Worm (Caenorhabditis elegans): ENCODE data around the gene Y62H9A.11.

The Y62H9A.11 gene

DNA sequence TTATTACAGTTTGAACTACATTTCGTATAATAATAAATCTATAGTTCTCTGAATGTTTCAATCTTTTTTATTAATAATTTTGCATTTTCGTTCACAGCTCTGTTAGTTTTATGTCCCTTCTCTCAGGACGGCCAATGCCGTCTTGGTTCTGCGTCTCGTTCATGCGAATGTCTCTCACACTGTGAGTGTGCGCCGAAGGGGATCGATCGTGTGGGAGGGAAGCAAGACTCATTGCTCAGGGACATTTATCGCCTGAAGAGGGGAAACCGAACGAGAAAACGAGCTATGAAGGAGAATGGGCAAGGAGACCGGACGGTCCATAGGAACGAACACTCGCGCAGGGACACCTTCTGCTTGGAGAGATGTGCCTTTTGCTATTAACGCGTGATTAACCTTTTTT, 8.1 kb downstream of the Y62H9A.11 start:
- TF ChIP-seq mep-1 (tag; optimal IDR thresholded peaks at IDR 0.05) = peak; percentile 15
- no peak for TF ChIP-seq ztf-11 (tag; optimal IDR thresholded peaks at IDR 0.05)
- TF ChIP-seq ceh-43 (GFP tag; optimal IDR thresholded peaks at IDR 0.05) = no peak
- no peak for TF ChIP-seq nhr-28 (tag; optimal IDR thresholded peaks at IDR 0.05)
- peak; percentile 27 for TF ChIP-seq ces-1 (GFP tag; optimal IDR thresholded peaks at IDR 0.05)
- no peak for TF ChIP-seq mab-5 (tag; optimal IDR thresholded peaks at IDR 0.05)

DNA sequence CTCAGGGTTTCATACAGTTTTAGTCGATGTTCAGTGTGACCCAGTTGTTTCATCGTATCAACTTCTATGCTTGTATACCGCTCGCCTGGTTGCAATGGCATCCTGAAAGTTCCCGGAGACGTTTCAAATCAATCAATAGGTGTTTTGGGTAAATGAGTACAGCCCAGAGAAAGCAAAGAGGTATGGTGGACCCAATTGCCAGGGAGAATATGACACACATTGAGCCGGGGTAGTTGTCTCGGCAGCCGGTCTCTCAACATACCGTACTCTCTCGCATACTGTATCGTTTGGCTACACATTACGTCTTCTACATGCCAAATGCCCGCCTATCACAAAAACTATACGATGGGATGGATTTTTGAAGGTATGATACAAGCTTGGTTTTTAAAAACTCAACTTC, 9.1 kb downstream of the Y62H9A.11 start, which contains the start of gene Y62H9A.9:
Gene Y62H9A.9, minus strand, starts transcription at position 101 of the 400 bp plus-strand sequence.
- TF ChIP-seq mls-2 (tag; optimal IDR thresholded peaks at IDR 0.05) (no peak), ham-2 (GFP tag; optimal IDR thresholded peaks at IDR 0.05) (no peak), flh-1 (GFP tag; optimal IDR thresholded peaks at IDR 0.05) (no peak), elt-1 (tag; optimal IDR thresholded peaks at IDR 0.05; ENCODE audit: borderline replicate concordance, insufficient read depth) (no peak), ceh-83 (GFP tag; optimal IDR thresholded peaks at IDR 0.05) (no peak), mep-1 (tag; optimal IDR thresholded peaks at IDR 0.05) (no peak), lin-32 (GFP tag; optimal IDR thresholded peaks at IDR 0.05) (no peak), sptf-1 (tag; optimal IDR thresholded peaks at IDR 0.05) (no peak), nhr-237 (tag; optimal IDR thresholded peaks at IDR 0.05) (no peak), mab-5 (tag; optimal IDR thresholded peaks at IDR 0.05) (no peak), ztf-11 (tag; optimal IDR thresholded peaks at IDR 0.05) (no peak), drap-1 (GFP tag; optimal IDR thresholded peaks at IDR 0.05) (no peak)

DNA sequence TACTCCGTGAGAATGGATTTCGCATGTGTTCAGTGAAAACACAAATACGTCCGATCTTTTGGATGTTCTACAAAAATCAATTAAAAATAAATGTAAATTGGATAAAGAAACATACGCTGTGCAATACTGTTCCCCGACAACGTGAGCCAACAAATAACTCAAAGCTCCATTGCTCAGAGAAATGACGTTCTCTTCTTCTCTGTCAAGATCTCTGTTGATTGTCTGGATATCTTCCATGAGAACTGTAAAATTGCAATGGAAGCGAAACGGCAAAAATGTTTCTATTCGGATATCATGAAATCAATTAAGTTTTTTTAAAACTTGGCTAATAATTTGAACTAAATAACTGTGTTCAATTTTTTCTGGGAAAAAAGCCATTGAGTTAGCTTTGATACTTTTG, 10.5 kb downstream of the Y62H9A.11 start:
- no peak for TF ChIP-seq hlh-1 (tag; optimal IDR thresholded peaks at IDR 0.05)
- no peak for TF ChIP-seq lin-13 (tag; optimal IDR thresholded peaks at IDR 0.05)
- TF ChIP-seq drap-1 (GFP tag; optimal IDR thresholded peaks at IDR 0.05) = no peak
- no peak for TF ChIP-seq mep-1 (tag; optimal IDR thresholded peaks at IDR 0.05)
- TF ChIP-seq sem-2 (GFP tag; optimal IDR thresholded peaks at IDR 0.05) = no peak
- no peak for TF ChIP-seq tbx-8 (GFP tag; optimal IDR thresholded peaks at IDR 0.05)
- TF ChIP-seq nhr-237 (tag; optimal IDR thresholded peaks at IDR 0.05) = no peak
- no peak for TF ChIP-seq ces-1 (GFP tag; optimal IDR thresholded peaks at IDR 0.05)
- TF ChIP-seq mab-5 (tag; optimal IDR thresholded peaks at IDR 0.05) = no peak
- TF ChIP-seq ham-2 (GFP tag; optimal IDR thresholded peaks at IDR 0.05) = no peak

DNA sequence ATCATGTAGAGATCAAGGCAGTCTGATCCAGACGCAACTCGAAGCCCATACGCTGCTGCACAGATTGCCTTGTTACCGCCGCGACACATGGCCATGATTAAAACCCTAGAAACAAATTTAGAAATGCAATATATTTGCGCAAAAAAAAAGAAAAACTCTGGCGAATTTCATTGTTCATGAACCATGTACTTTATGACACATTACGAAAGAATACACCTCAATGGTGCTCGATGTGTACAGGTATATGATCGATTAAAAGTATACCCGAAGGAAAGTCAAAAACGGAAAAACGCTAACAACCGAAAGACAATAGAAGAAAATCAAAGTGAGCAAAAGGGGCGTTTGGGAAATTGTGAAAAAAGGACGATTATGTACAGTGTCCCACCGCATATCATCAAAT, 14.8 kb downstream of the Y62H9A.11 start, which contains the start of gene Y62H9A.8:
Gene Y62H9A.8, minus strand, starts transcription at position 101 of the 400 bp plus-strand sequence.
- no peak for TF ChIP-seq sem-2 (GFP tag; optimal IDR thresholded peaks at IDR 0.05)
- TF ChIP-seq nhr-237 (tag; optimal IDR thresholded peaks at IDR 0.05) = no peak
- TF ChIP-seq ceh-83 (GFP tag; optimal IDR thresholded peaks at IDR 0.05) = no peak
- TF ChIP-seq hlh-1 (tag; optimal IDR thresholded peaks at IDR 0.05) = no peak
- TF ChIP-seq M03D4.4 (tag; optimal IDR thresholded peaks at IDR 0.05) = no peak
- no peak for TF ChIP-seq drap-1 (GFP tag; optimal IDR thresholded peaks at IDR 0.05)
- TF ChIP-seq ceh-39 (tag; optimal IDR thresholded peaks at IDR 0.05) = no peak
- TF ChIP-seq mls-2 (tag; optimal IDR thresholded peaks at IDR 0.05) = no peak
- TF ChIP-seq elt-1 (tag; optimal IDR thresholded peaks at IDR 0.05; ENCODE audit: borderline replicate concordance, insufficient read depth) = no peak
- no peak for TF ChIP-seq lsy-2 (tag; optimal IDR thresholded peaks at IDR 0.05)
- TF ChIP-seq zip-8 (tag; optimal IDR thresholded peaks at IDR 0.05) = no peak
- no peak for TF ChIP-seq nhr-12 (tag; optimal IDR thresholded peaks at IDR 0.05)
- no peak for TF ChIP-seq blmp-1 (tag; optimal IDR thresholded peaks at IDR 0.05)

DNA sequence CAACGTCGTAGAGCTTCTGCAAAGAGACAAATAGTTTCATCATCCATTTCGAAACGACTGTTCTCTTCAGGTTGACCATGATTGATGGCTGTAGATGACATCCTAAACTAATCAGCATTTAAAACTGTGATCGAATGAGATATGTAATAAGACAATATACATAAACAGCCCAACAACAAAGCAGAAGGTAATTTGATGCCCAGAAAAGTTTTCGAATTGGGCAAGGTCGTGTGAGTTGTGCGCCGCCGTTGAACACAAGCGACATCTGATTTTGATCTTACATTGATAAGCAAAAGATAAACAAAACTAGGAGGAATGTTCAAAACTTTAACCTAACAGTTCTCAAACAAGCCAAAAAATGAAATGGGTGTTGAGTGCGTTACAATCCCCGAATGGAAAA, 21.6 kb downstream of the Y62H9A.11 start, which contains the start of gene Y62H9A.7:
Gene Y62H9A.7, minus strand, starts transcription at position 101 of the 400 bp plus-strand sequence.
- TF ChIP-seq mab-5 (tag; optimal IDR thresholded peaks at IDR 0.05) (no peak), flh-1 (GFP tag; optimal IDR thresholded peaks at IDR 0.05) (no peak), nhr-237 (tag; optimal IDR thresholded peaks at IDR 0.05) (no peak), bed-3 (GFP tag; optimal IDR thresholded peaks at IDR 0.05) (no peak), mls-2 (tag; optimal IDR thresholded peaks at IDR 0.05) (no peak), lin-13 (tag; optimal IDR thresholded peaks at IDR 0.05) (no peak), blmp-1 (tag; optimal IDR thresholded peaks at IDR 0.05) (no peak), pha-4 (tag; optimal IDR thresholded peaks at IDR 0.05) (no peak), unc-62 (GFP tag; optimal IDR thresholded peaks at IDR 0.05) (no peak), hlh-1 (tag; optimal IDR thresholded peaks at IDR 0.05) (no peak), lin-32 (GFP tag; optimal IDR thresholded peaks at IDR 0.05) (no peak), snpc-4 (tag; optimal IDR thresholded peaks at IDR 0.05) (no peak), drap-1 (GFP tag; optimal IDR thresholded peaks at IDR 0.05) (no peak), lsy-2 (tag; optimal IDR thresholded peaks at IDR 0.05) (no peak), nhr-2 (tag; optimal IDR thresholded peaks at IDR 0.05) (no peak), cnd-1 (tag; optimal IDR thresholded peaks at IDR 0.05) (no peak), nhr-12 (tag; optimal IDR thresholded peaks at IDR 0.05) (no peak), ceh-43 (GFP tag; optimal IDR thresholded peaks at IDR 0.05) (no peak), mep-1 (tag; optimal IDR thresholded peaks at IDR 0.05) (no peak)
